Fruit fly (Drosophila melanogaster) whole organism, pupa: ENCODE measurements around the gene CG18428.

ENCODE experiments used
- CG10348 ChIP-seq: fragments of 200-800 bp; sonication (Bioruptor generic); IDR thresholded peaks from 2 replicates; pipeline ENCODE4 v1.3.6; 2022; ENCODE audit warnings: missing biosample characterization, missing genetic modification characterization
- CG12605 ChIP-seq: fragments of 200-800 bp; sonication (Bioruptor generic); IDR thresholded peaks from 2 replicates; pipeline ENCODE4 v1.3.6; 2022; ENCODE audit warnings: missing biosample characterization, missing genetic modification characterization
- CG13204 ChIP-seq: fragments of 200-800 bp; sonication (Bioruptor generic); optimal IDR thresholded peaks from 2 replicates; lab custom pipeline; 2018; ENCODE audit warnings: missing biosample characterization, mild to moderate bottlenecking, missing genetic modification characterization, moderate library complexity
- CG14655 ChIP-seq: fragments of 200-800 bp; sonication (Bioruptor generic); optimal IDR thresholded peaks from 3 replicates; lab custom pipeline; 2017; ENCODE audit warnings: mild to moderate bottlenecking, missing biosample characterization, missing genetic modification reagents, missing genetic modification characterization
- CG15710 ChIP-seq: fragments of 200-800 bp; sonication (Bioruptor generic); optimal IDR thresholded peaks from 2 replicates; lab custom pipeline; 2018; ENCODE audit warnings: missing biosample characterization, mild to moderate bottlenecking, missing genetic modification characterization, moderate library complexity
- CG17806 ChIP-seq: fragments of 200-800 bp; sonication (Bioruptor generic); optimal IDR thresholded peaks from 2 replicates; lab custom pipeline; 2018; ENCODE audit warnings: missing biosample characterization, mild to moderate bottlenecking, missing genetic modification characterization, moderate library complexity
- CG32121 ChIP-seq: fragments of 200-800 bp; sonication (Bioruptor generic); IDR thresholded peaks from 2 replicates; pipeline ENCODE4 v1.3.6; 2022; ENCODE audit warnings: missing biosample characterization, missing genetic modification characterization
- CG34367 ChIP-seq: fragments of 200-800 bp; sonication (Bioruptor generic); optimal IDR thresholded peaks from 2 replicates; lab custom pipeline; 2018; ENCODE audit warnings: missing biosample characterization, mild to moderate bottlenecking, missing genetic modification characterization
- CG4496 ChIP-seq: fragments of 200-800 bp; sonication (Bioruptor generic); IDR thresholded peaks from 3 replicates; pipeline ENCODE4 v1.3.6; 2022; ENCODE audit warnings: missing biosample characterization, missing genetic modification characterization
- CG8159 ChIP-seq: fragments of 200-800 bp; sonication (Bioruptor generic); optimal IDR thresholded peaks from 3 replicates; lab custom pipeline; 2018; ENCODE audit warnings: missing biosample characterization, mild to moderate bottlenecking, missing genetic modification characterization, moderate library complexity
- CG8301 ChIP-seq: fragments of 200-800 bp; sonication (Bioruptor generic); optimal IDR thresholded peaks from 2 replicates; lab custom pipeline; 2018; ENCODE audit warnings: missing biosample characterization, mild to moderate bottlenecking, missing genetic modification characterization
- CG9948 ChIP-seq: fragments of 200-800 bp; sonication (Bioruptor generic); optimal IDR thresholded peaks from 2 replicates; lab custom pipeline; 2018; ENCODE audit warnings: missing biosample characterization, mild to moderate bottlenecking, missing genetic modification characterization, moderate library complexity
- D1 ChIP-seq: fragments of 200-800 bp; sonication (Bioruptor generic); optimal IDR thresholded peaks from 2 replicates; lab custom pipeline; 2018; ENCODE audit warnings: missing biosample characterization, mild to moderate bottlenecking, missing genetic modification characterization, moderate library complexity
- EcR ChIP-seq: fragments of 200-800 bp; sonication (Bioruptor generic); optimal IDR thresholded peaks from 3 replicates; lab custom pipeline; 2019; ENCODE audit warnings: missing biosample characterization, missing genetic modification characterization, mild to moderate bottlenecking, moderate library complexity, missing genetic modification reagents
- Ets98B ChIP-seq: fragments of 200-800 bp; sonication (Bioruptor generic); IDR thresholded peaks from 2 replicates; pipeline ENCODE4 v1.3.6; 2022; ENCODE audit warnings: missing biosample characterization, missing genetic modification characterization
- Pif1A ChIP-seq: fragments of 200-800 bp; sonication (Bioruptor generic); optimal IDR thresholded peaks from 3 replicates; lab custom pipeline; 2016; ENCODE audit warnings: missing biosample characterization, missing genetic modification characterization
- Pif1B ChIP-seq: fragments of 200-800 bp; sonication (Bioruptor generic); optimal IDR thresholded peaks from 3 replicates; lab custom pipeline; 2016; ENCODE audit warnings: missing biosample characterization, missing genetic modification characterization
- Snoo ChIP-seq: fragments of 200-800 bp; sonication (Bioruptor generic); optimal IDR thresholded peaks from 3 replicates; lab custom pipeline; 2017; ENCODE audit warnings: missing biosample characterization, mild to moderate bottlenecking, missing genetic modification characterization, inconsistent platforms
- fd96Ca ChIP-seq: fragments of 200-800 bp; sonication (Bioruptor generic); IDR thresholded peaks from 3 replicates; pipeline ENCODE4 v1.3.6; 2022; ENCODE audit warnings: missing biosample characterization, missing genetic modification characterization
- gl ChIP-seq: fragments of 200-800 bp; sonication (Bioruptor generic); optimal IDR thresholded peaks from 2 replicates; lab custom pipeline; 2018; ENCODE audit warnings: missing biosample characterization, mild to moderate bottlenecking, missing genetic modification characterization
- rn ChIP-seq: fragments of 200-800 bp; sonication (Bioruptor generic); IDR thresholded peaks from 2 replicates; pipeline ENCODE4 v1.3.6; 2022; ENCODE audit warnings: missing biosample characterization, missing genetic modification characterization

Gene CG18428

dm6 chr3R:24113070-24113385, 3.9 kb downstream of the CG18428 start, which contains the start of gene Root:
TSS of gene Root (plus strand) at chr3R:24113286.
- TF ChIP-seq Pif1B (no peak), CG12605 (GFP tag; lab: Robert Waterston, UW) (no peak), CG9948 (tag; lab: Kevin White, UChicago) (no peak), CG17806 (no peak), Pif1A (GFP tag; lab: Kevin White, UChicago) (no peak), EcR (GFP tag; lab: Kevin White, UChicago) (no peak), CG4496 (GFP tag; lab: Robert Waterston, UW) (no peak), gl (tag; lab: Kevin White, UChicago) (no peak), CG32121 (GFP tag; lab: Robert Waterston, UW) (no peak), CG13204 (GFP tag; lab: Kevin White, UChicago) (no peak), Ets98B (GFP tag; lab: Robert Waterston, UW) (no peak), CG14655 (no peak), Snoo (tag; lab: Kevin White, UChicago) (no peak)

dm6 chr3R:24116180-24116579, 7.0 kb downstream of the CG18428 start, which contains the start of gene CG13607:
TSS of gene CG13607 (minus strand) at chr3R:24116322.
- TF ChIP-seq Pif1B, result no peak
- TF ChIP-seq CG32121 (GFP tag; lab: Robert Waterston, UW), result no peak
- no peak for TF ChIP-seq D1 (tag; lab: Kevin White, UChicago)
- TF ChIP-seq CG13204 (GFP tag; lab: Kevin White, UChicago), result no peak
- peak; percentile 12 for TF ChIP-seq CG14655

- TF ChIP-seq CG32121 (GFP tag; lab: Robert Waterston, UW) (peak; percentile 5; the same call in 1 of the 2 replicates), CG17806 (no peak), gl (tag; lab: Kevin White, UChicago) (peak; percentile 64), CG12605 (GFP tag; lab: Robert Waterston, UW) (peak; percentile 55), fd96Ca (GFP tag; lab: Robert Waterston, UW) (0 out of 3 replicates have a peak, but pooled peaks have one; percentile 6), Pif1A (GFP tag; lab: Kevin White, UChicago) (no peak), CG4496 (GFP tag; lab: Robert Waterston, UW) (peak; percentile 52; the same call in 2 of the 3 replicates), CG13204 (GFP tag; lab: Kevin White, UChicago) (peak; percentile 1), Ets98B (GFP tag; lab: Robert Waterston, UW) (no peak; the same call in 1 of the 2 replicates)
Observed at dm6 chr3R:24116972-24117371, 7.8 kb downstream of the CG18428 start.

dm6 chr3R:24121669-24122068, 12.5 kb downstream of the CG18428 start:
- TF ChIP-seq gl (tag; lab: Kevin White, UChicago), result no peak
- no peak for TF ChIP-seq Pif1A (GFP tag; lab: Kevin White, UChicago)
- TF ChIP-seq CG13204 (GFP tag; lab: Kevin White, UChicago), result no peak
- TF ChIP-seq CG8301 (tag; lab: Kevin White, UChicago), result no peak

- no peak for TF ChIP-seq CG8301 (tag; lab: Kevin White, UChicago)
- no peak for TF ChIP-seq CG8159 (tag; lab: Kevin White, UChicago)
- TF ChIP-seq CG34367 (tag; lab: Kevin White, UChicago), result no peak
- TF ChIP-seq gl (tag; lab: Kevin White, UChicago), result no peak
- no peak for TF ChIP-seq rn (GFP tag; lab: Robert Waterston, UW)
- TF ChIP-seq Snoo (tag; lab: Kevin White, UChicago), result no peak
- TF ChIP-seq Ets98B (GFP tag; lab: Robert Waterston, UW), result peak; percentile 17; the same call in 1 of the 2 replicates
- TF ChIP-seq Pif1B, result no peak
- TF ChIP-seq CG15710, result no peak
- peak; percentile 67 for TF ChIP-seq EcR (GFP tag; lab: Kevin White, UChicago)
Observed at dm6 chr3R:24122369-24122768, 13.2 kb downstream of the CG18428 start.

- no peak for TF ChIP-seq CG4496 (GFP tag; lab: Robert Waterston, UW)
- TF ChIP-seq gl (tag; lab: Kevin White, UChicago), result no peak
- no peak for TF ChIP-seq Snoo (tag; lab: Kevin White, UChicago)
- no peak for TF ChIP-seq CG34367 (tag; lab: Kevin White, UChicago)
- no peak for TF ChIP-seq rn (GFP tag; lab: Robert Waterston, UW)
- TF ChIP-seq CG17806, result no peak
- TF ChIP-seq EcR (GFP tag; lab: Kevin White, UChicago), result no peak
- TF ChIP-seq Pif1A (GFP tag; lab: Kevin White, UChicago), result no peak
- TF ChIP-seq CG15710, result no peak
- TF ChIP-seq CG14655, result no peak
- no peak for TF ChIP-seq fd96Ca (GFP tag; lab: Robert Waterston, UW)
- no peak for TF ChIP-seq CG10348
- no peak for TF ChIP-seq CG13204 (GFP tag; lab: Kevin White, UChicago)
- no peak for TF ChIP-seq CG8301 (tag; lab: Kevin White, UChicago)
- no peak for TF ChIP-seq Pif1B
- no peak for TF ChIP-seq Ets98B (GFP tag; lab: Robert Waterston, UW)
- no peak for TF ChIP-seq CG32121 (GFP tag; lab: Robert Waterston, UW)
- TF ChIP-seq CG8159 (tag; lab: Kevin White, UChicago), result no peak
- no peak for TF ChIP-seq D1 (tag; lab: Kevin White, UChicago)
Observed at dm6 chr3R:24130080-24130479, 20.9 kb downstream of the CG18428 start, which contains the start of the genes GatB and Tsc1. TSS of gene GatB (minus strand) at chr3R:24130255. TSS of gene Tsc1 (plus strand) at chr3R:24130307.

- TF ChIP-seq CG32121 (GFP tag; lab: Robert Waterston, UW) (no peak), CG34367 (tag; lab: Kevin White, UChicago) (peak; percentile 4)
- TF ChIP-seq, all 21 proteins: peak for 1
Observed at dm6 chr3R:24134580-24134979, 25.4 kb downstream of the CG18428 start, which contains the start of gene Sec10. TSS of gene Sec10 (plus strand) at chr3R:24134831.
